Fruit fly (Drosophila melanogaster) whole organism, wandering third instar larva: ENCODE results near the gene janA.

Source experiments
- HLH106 ChIP-seq: fragments of 200-800 bp; optimal IDR thresholded peaks from 3 replicates; lab custom pipeline; 2019; ENCODE audit warnings: missing biosample characterization, mild to moderate bottlenecking, missing genetic modification characterization, moderate library complexity
- Hr78 ChIP-seq: fragments of >200 bp; optimal IDR thresholded peaks from 2 replicates; lab custom pipeline; 2017; ENCODE audit warnings: missing biosample characterization, missing genetic modification characterization
- Myc ChIP-seq: fragments of >200 bp; optimal IDR thresholded peaks from 2 replicates; lab custom pipeline; 2017
- br ChIP-seq: fragments of 200-800 bp; sonication (Bioruptor generic); optimal IDR thresholded peaks from 2 replicates; lab custom pipeline; 2016; ENCODE audit warnings: missing biosample characterization, missing genetic modification characterization
- brk ChIP-seq: fragments of 200-800 bp; sonication (Bioruptor generic); optimal IDR thresholded peaks from 2 replicates; lab custom pipeline; 2016; ENCODE audit warnings: missing biosample characterization, mild to moderate bottlenecking, missing genetic modification characterization
- foxo ChIP-seq, 2 experiments: fragments of 200-800 bp; sonication (Bioruptor generic); optimal IDR thresholded peaks; 2 replicates in 1 of 2; 3 replicates in 1 of 2; lab custom pipeline; 2016 to 2017; ENCODE audit warnings: missing biosample characterization in 2 of 2, missing genetic modification characterization in 2 of 2
- h ChIP-seq: fragments of 200-800 bp; sonication (Bioruptor generic); optimal IDR thresholded peaks from 3 replicates; lab custom pipeline; 2016; ENCODE audit warnings: missing biosample characterization, mild to moderate bottlenecking, missing genetic modification characterization
- lola ChIP-seq: fragments of >200 bp; optimal IDR thresholded peaks from 2 replicates; lab custom pipeline; 2017; ENCODE audit warnings: missing biosample characterization, missing genetic modification characterization
- psq ChIP-seq: fragments of 200-800 bp; sonication (Bioruptor generic); optimal IDR thresholded peaks from 3 replicates; lab custom pipeline; 2017; ENCODE audit warnings: missing biosample characterization, mild to moderate bottlenecking, missing genetic modification characterization, moderate library complexity
- rgr ChIP-seq: fragments of 200-800 bp; sonication (Bioruptor generic); optimal IDR thresholded peaks from 3 replicates; lab custom pipeline; 2016; ENCODE audit warnings: missing biosample characterization, mild to moderate bottlenecking, missing genetic modification characterization
- tai ChIP-seq: sonication (Bioruptor generic); optimal IDR thresholded peaks from 2 replicates; lab custom pipeline; 2016; ENCODE audit warnings: missing biosample characterization, missing genetic modification characterization
- usp ChIP-seq: fragments of >200 bp; optimal IDR thresholded peaks from 2 replicates; lab custom pipeline; 2017; ENCODE audit warnings: missing biosample characterization, missing genetic modification characterization

DNA sequence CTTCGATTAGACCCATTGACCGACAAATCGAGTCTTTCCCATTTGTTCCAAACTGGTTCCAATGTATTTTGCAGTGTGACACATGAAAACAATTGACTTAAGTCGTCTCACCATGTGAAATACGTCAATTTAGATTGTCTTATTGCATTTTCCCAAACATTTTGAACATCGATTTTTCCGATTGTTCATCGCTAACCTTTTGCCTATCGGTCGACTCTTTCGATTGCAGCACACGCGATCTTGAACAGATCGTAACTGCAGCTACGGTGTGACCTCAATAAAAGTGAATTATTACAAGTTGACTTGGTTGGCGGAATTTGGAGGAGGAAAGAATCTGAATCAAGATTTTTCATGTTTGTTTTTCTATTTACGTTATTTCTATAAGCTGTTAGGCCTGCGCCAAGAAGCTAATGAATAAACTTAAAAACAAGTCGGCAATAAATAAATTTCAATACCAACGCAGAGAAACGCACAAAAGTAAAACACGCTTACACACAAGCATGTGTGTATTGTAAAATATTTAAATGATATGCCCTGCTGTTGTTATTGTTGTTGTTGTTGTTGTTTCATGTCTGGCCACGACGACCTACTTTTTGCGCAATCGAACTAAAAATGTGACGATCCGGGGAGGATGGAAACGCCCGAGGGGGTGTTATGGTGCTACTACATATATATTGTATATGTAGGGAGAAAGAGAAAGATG lies 21.3 kb upstream of the janA start:
- no peak for TF ChIP-seq rgr (GFP tag; lab: Kevin White, UChicago)
- TF ChIP-seq HLH106 (tag; lab: Kevin White, UChicago): no peak
- no peak for TF ChIP-seq psq (GFP tag; lab: Kevin White, UChicago)
- no peak for TF ChIP-seq foxo (GFP tag; optimal IDR thresholded peaks at IDR 0.05; lab: Kevin White, UChicago)
- TF ChIP-seq br (GFP tag; lab: Kevin White, UChicago): no peak
- TF ChIP-seq Hr78 (GFP tag; lab: Kevin White, UChicago): no peak
- no peak for TF ChIP-seq tai (GFP tag; lab: Kevin White, UChicago)
- TF ChIP-seq brk (GFP tag; lab: Kevin White, UChicago): no peak
- TF ChIP-seq h: no peak
- no peak for TF ChIP-seq lola (GFP tag; lab: Kevin White, UChicago)
- TF ChIP-seq Myc (lab: Kevin White, UChicago): no peak
- TF ChIP-seq usp (GFP tag; lab: Kevin White, UChicago): no peak
